Worm (Caenorhabditis elegans): ENCODE results near the gene C23F12.3.

DNA sequence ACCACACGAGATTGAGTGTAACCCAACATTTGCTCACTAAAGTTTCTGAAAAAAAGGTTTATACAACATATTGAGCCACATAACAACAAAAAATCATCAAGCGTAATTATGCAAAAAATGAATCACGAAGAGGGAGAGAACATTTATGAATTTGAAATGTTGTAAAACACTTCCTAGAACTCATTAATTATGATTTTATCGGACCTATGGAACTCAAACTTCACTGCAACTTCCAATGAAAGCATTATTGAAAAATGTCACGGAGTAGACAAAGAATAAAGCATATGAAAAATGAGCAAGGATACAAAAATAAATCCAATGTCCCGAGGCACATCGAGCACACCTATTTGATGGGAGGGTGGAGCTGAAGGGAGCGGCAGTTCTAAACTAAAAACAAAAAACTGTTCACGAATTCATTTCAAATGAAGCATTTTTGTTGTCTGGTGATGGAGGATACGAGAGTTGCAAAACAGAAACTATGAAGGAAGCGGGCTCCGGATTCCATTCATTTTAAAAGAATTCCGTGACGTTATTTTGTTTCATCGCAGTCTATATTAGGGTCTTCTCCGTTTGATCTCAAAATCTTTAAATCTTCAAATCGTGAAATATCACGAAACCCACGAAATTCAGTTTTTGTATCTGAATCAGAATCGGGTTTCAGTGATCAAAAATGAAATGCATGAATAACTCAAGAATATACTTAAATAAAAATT lies 41.4 kb upstream of the C23F12.3 start, which contains the start of gene flp-20:
- TF ChIP-seq C34F6.9 (tag; optimal IDR thresholded peaks at IDR 0.05) (no peak), skn-1 (tag; optimal IDR thresholded peaks at IDR 0.05) (no peak), zag-1 (tag; optimal IDR thresholded peaks at IDR 0.05) (no peak), elt-3 (tag; optimal IDR thresholded peaks at IDR 0.05) (no peak), unc-62 (GFP tag; optimal IDR thresholded peaks at IDR 0.05) (no peak), sem-4 (tag; optimal IDR thresholded peaks at IDR 0.05) (no peak), unc-39 (tag; optimal IDR thresholded peaks at IDR 0.05) (no peak), lsy-2 (tag; optimal IDR thresholded peaks at IDR 0.05) (no peak), mab-5 (tag; optimal IDR thresholded peaks at IDR 0.05) (no peak), nhr-11 (tag; optimal IDR thresholded peaks at IDR 0.05) (no peak), ama-1 (optimal IDR thresholded peaks at IDR 0.05) (no peak), mdl-1 (tag; optimal IDR thresholded peaks at IDR 0.05) (no peak), nhr-12 (tag; optimal IDR thresholded peaks at IDR 0.05) (no peak)

Measured in whole organism, L2 larva.